Fruit fly (Drosophila melanogaster): Measurements from ENCODE around the gene PRY.
"Not testable (repeated sequence)": the region's sequence is repeated elsewhere in the genome, so short reads cannot be mapped to it uniquely, and the experiment has no call there.

Gene PRY

DNA sequence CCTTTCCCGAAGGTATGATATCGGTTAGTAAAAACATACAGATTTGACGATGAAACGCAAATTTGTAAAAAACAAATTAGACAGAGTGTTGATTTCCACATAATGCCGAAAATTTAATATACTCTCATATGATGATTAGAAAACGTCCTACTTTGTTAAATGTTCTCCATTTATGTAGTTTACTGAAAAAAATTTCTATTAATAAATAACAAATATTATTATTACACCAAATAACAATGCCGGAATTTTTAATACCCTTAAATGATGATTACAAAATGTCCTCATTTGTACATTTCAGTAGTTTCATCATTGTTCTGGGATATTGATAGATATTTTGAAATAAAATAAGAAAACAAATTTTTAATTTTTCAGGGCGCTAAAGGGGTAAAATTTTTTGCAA lies at the start of gene PRY:
PRY (minus strand) TSS at position 101 of the 400 bp plus-strand sequence.
- no peak for TF ChIP-seq Dif (GFP tag; optimal IDR thresholded peaks at IDR 0.05; ENCODE audit: partially characterized antibody)
- no peak for TF ChIP-seq lola (GFP tag; optimal IDR thresholded peaks at IDR 0.05)
- TF ChIP-seq HLH106 (tag; optimal IDR thresholded peaks at IDR 0.05), result no peak
- TF ChIP-seq Hnf4 (GFP tag; optimal IDR thresholded peaks at IDR 0.05), result no peak
- TF ChIP-seq N (GFP tag; optimal IDR thresholded peaks at IDR 0.05), result no peak
- no peak for TF ChIP-seq Rel (GFP tag; optimal IDR thresholded peaks at IDR 0.05)
- TF ChIP-seq Rel (tag; optimal IDR thresholded peaks at IDR 0.05), result no peak
- no peak for TF ChIP-seq dl (GFP tag; optimal IDR thresholded peaks at IDR 0.05; ENCODE audit: insufficient read depth in 1 of 2, partially characterized antibody in 2 of 2)
- TF ChIP-seq Mio (GFP tag; optimal IDR thresholded peaks at IDR 0.05), result no peak
- TF ChIP-seq Vsx2 (GFP tag; optimal IDR thresholded peaks at IDR 0.05; ENCODE audit: partially characterized antibody), result no peak

DNA sequence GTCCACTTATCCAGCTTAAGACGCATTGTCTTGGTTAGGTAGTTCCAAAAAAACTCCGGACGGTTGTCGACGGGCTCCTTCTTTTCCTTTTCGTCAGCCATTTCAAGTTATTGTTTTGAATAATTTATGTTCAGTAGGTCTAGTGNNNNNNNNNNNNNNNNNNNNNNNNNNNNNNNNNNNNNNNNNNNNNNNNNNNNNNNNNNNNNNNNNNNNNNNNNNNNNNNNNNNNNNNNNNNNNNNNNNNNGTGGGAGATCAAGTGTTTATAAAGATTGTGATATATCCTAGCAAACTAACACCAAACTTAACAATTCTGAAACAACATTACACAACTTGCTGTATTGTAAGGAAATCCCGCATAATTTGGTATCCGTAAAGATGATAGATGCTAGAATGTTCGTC lies 54.4 kb downstream of the PRY start, which contains the start of gene kl-5:
kl-5 (minus strand) TSS at position 101 of the 400 bp plus-strand sequence.
- not testable (repeated sequence) for TF ChIP-seq dsf (GFP tag; optimal IDR thresholded peaks at IDR 0.05; ENCODE audit: borderline replicate concordance); pan (optimal IDR thresholded peaks at IDR 0.05); N (GFP tag; optimal IDR thresholded peaks at IDR 0.05)

DNA sequence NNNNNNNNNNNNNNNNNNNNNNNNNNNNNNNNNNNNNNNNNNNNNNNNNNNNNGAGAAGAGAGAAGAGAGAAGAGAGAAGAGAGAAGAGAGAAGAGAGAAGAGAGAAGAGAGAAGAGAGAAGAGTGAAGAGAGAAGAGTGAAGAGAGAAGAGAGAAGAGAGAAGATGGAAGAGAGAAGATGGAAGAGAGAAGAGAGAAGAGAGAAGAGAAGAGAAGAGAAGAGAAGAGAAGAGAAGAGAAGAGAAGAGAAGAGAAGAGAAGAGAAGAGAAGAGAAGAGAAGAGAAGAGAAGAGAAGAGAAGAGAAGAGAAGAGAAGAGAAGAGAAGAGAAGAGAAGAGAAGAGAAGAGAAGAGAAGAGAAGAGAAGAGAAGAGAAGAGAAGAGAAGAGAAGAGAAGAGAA lies 67.7 kb downstream of the PRY start:
- TF ChIP-seq Dfd (GFP tag; optimal IDR thresholded peaks at IDR 0.05), result peak; percentile 10
